Fruit fly (Drosophila melanogaster) whole organism, adult: ENCODE data around the gene COX5BL.
A peak's percentile ranks its signal among the peaks of the same experiment; 100 is the strongest.

Source experiments
- CG11617 ChIP-seq: fragments of 200-800 bp; sonication (Bioruptor generic); optimal IDR thresholded peaks from 2 replicates; lab custom pipeline; 2017; ENCODE audit warnings: mild to moderate bottlenecking, missing biosample characterization, missing genetic modification reagents, missing genetic modification characterization
- CG12768 ChIP-seq: fragments of 200-800 bp; sonication (Bioruptor generic); optimal IDR thresholded peaks from 2 replicates; lab custom pipeline; 2017; ENCODE audit warnings: missing biosample characterization, missing genetic modification characterization, mild to moderate bottlenecking, moderate library complexity, missing genetic modification reagents
- CG14711 ChIP-seq: fragments of 200-800 bp; sonication (Bioruptor generic); optimal IDR thresholded peaks from 2 replicates; lab custom pipeline; 2018; ENCODE audit warnings: missing biosample characterization, mild to moderate bottlenecking, missing genetic modification characterization, moderate library complexity
- CG1620 ChIP-seq: fragments of 200-800 bp; sonication (Bioruptor generic); optimal IDR thresholded peaks from 2 replicates; lab custom pipeline; 2016; ENCODE audit warnings: missing biosample characterization, missing genetic modification characterization
- CG33017 ChIP-seq: fragments of 200-800 bp; sonication (Bioruptor generic); optimal IDR thresholded peaks from 2 replicates; lab custom pipeline; 2018; ENCODE audit warnings: missing biosample characterization, mild to moderate bottlenecking, missing genetic modification characterization, moderate library complexity
- CG5204 ChIP-seq: fragments of 200-800 bp; sonication (Bioruptor generic); optimal IDR thresholded peaks from 2 replicates; lab custom pipeline; 2016; ENCODE audit warnings: missing biosample characterization, missing genetic modification characterization
- CG7045 ChIP-seq: fragments of 200-800 bp; sonication (Bioruptor generic); optimal IDR thresholded peaks from 2 replicates; lab custom pipeline; 2017; ENCODE audit warnings: missing biosample characterization, mild to moderate bottlenecking, missing genetic modification characterization
- CG7101 ChIP-seq: fragments of 200-800 bp; sonication (Bioruptor generic); optimal IDR thresholded peaks from 2 replicates; lab custom pipeline; 2018; ENCODE audit warnings: missing biosample characterization, mild to moderate bottlenecking, missing genetic modification characterization, moderate library complexity
- Clk ChIP-seq: fragments of 200-800 bp; sonication (Bioruptor generic); optimal IDR thresholded peaks from 2 replicates; lab custom pipeline; 2017; ENCODE audit warnings: missing biosample characterization, missing genetic modification characterization
- Crg-1 ChIP-seq: fragments of 200-800 bp; sonication (Bioruptor generic); optimal IDR thresholded peaks from 2 replicates; lab custom pipeline; 2016; ENCODE audit warnings: missing biosample characterization, missing genetic modification characterization
- Hr96 ChIP-seq: fragments of 200-800 bp; sonication (Bioruptor generic); optimal IDR thresholded peaks from 2 replicates; lab custom pipeline; 2016; ENCODE audit warnings: missing biosample characterization, missing genetic modification characterization
- Mnt ChIP-seq: fragments of 200-800 bp; sonication (Bioruptor generic); optimal IDR thresholded peaks from 2 replicates; lab custom pipeline; 2016; ENCODE audit warnings: missing biosample characterization, mild to moderate bottlenecking, missing genetic modification characterization
- bab1 ChIP-seq: fragments of 200-800 bp; sonication (Bioruptor generic); optimal IDR thresholded peaks from 3 replicates; lab custom pipeline; 2019; ENCODE audit warnings: missing biosample characterization, mild to moderate bottlenecking, missing genetic modification characterization, moderate library complexity
- cic ChIP-seq: fragments of 200-800 bp; sonication (Bioruptor generic); optimal IDR thresholded peaks from 2 replicates; lab custom pipeline; 2017; ENCODE audit warnings: missing biosample characterization, mild to moderate bottlenecking, missing genetic modification characterization, moderate library complexity
- cnc ChIP-seq, 2 experiments: fragments of >200 bp; optimal IDR thresholded peaks; 2 replicates each; lab custom pipeline; 2017
- kay ChIP-seq: fragments of 200-800 bp; sonication (Bioruptor generic); peaks from one replicate; lab custom pipeline; 2016; ENCODE audit warnings: missing biosample characterization, missing genetic modification characterization, borderline replicate concordance
- ovo ChIP-seq: fragments of 200-800 bp; sonication (Bioruptor generic); optimal IDR thresholded peaks from 2 replicates; lab custom pipeline; 2016; ENCODE audit warnings: missing biosample characterization, missing genetic modification characterization
- pad ChIP-seq: fragments of 200-800 bp; sonication (Bioruptor generic); optimal IDR thresholded peaks from 3 replicates; lab custom pipeline; 2017; ENCODE audit warnings: missing biosample characterization, missing genetic modification characterization, mild to moderate bottlenecking, moderate library complexity, missing genetic modification reagents
- tj ChIP-seq: fragments of 200-800 bp; sonication (Bioruptor generic); optimal IDR thresholded peaks from 3 replicates; lab custom pipeline; 2017; ENCODE audit warnings: missing biosample characterization, mild to moderate bottlenecking, missing genetic modification characterization, moderate library complexity
- toe ChIP-seq: fragments of 200-800 bp; sonication (Bioruptor generic); optimal IDR thresholded peaks from 2 replicates; lab custom pipeline; 2016; ENCODE audit warnings: missing biosample characterization, missing genetic modification characterization

COX5BL gene

DNA sequence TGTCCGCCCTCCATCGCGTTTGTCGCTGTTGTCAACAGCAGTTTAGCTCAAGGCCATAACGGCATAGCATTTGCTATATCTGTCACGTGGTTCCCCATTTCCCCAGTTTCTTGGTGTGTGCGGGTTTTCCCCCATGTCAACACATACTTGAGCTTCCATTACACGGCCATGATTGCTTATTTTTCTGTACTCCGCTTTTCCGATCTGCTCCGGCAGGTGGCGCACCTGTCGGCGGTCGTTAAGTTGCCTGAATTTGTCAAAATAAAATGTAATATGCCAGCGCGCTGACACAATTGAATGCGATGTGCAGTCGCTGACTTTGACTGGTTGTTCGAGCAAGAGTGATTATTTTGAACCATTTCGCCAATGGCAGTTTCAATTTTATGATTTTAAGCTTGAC, 25.1 kb downstream of the COX5BL start:
- TF ChIP-seq CG33017 (tag; lab: Kevin White, UChicago) (no peak), Crg-1 (no peak), CG7045 (no peak), pad (GFP tag; lab: Kevin White, UChicago) (no peak), CG7101 (no peak), ovo (GFP tag; lab: Kevin White, UChicago) (no peak), kay (no peak), CG11617 (GFP tag; lab: Kevin White, UChicago) (no peak), CG5204 (no peak), cic (GFP tag; lab: Kevin White, UChicago) (no peak), cnc (optimal IDR thresholded peaks at IDR 0.05; lab: Kevin White, UChicago) (no peak), CG12768 (GFP tag; lab: Kevin White, UChicago) (no peak)

DNA sequence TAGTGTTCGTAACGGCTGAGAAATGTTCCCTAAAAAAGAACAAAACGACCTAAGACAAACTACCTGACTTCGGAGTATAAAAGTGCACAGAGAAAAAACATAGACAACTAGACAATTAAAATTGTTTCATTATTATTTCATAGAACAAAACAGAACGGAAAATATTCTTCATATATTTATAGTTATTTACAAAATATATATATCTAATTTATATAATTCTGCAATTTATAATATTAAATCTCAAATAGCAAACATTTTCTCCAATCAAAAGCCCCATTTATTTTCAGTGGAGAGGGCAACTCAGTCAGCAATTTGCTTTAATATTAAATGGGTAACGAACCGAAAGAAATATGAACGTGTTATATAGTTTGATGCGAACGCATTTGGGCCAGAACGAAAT, 35.8 kb downstream of the COX5BL start:
- TF ChIP-seq ovo (GFP tag; lab: Kevin White, UChicago) (no peak), Mnt (GFP tag; lab: Kevin White, UChicago) (no peak), Crg-1 (no peak), toe (GFP tag; lab: Kevin White, UChicago) (no peak)

DNA sequence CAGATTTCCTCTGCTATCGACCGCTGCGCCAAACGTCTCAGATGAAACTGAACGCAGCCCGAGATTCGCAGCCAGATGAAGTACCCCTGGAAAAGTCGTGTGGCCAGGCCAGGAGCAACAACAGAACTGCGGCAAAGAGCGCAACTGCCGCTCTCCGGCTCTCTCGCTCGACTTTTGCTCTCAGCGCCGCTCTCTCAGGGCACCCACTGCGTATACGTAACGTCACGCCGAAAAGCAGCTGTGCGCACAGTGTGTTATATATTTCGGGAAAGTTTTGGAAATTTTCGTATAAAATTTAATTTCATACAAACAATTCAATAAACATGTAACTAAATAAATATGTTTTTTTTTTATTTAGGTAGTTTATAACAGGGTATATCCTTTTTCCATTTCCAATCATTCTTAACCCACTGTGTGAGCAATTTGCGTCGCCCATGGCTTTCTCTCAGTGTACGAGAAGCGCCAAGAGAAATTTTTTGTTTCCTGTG, 41.8 kb downstream of the COX5BL start, which contains the start of gene Dpp10:
TSS of gene Dpp10 (minus strand) at position 51 of the 488 bp plus-strand sequence.
- TF ChIP-seq CG1620, result peak; percentile 18
- TF ChIP-seq CG12768 (GFP tag; lab: Kevin White, UChicago), result peak; percentile 93
- TF ChIP-seq bab1 (GFP tag; lab: Kevin White, UChicago), result no peak
- TF ChIP-seq kay, result peak; percentile 75
- peak; percentile 90 for TF ChIP-seq CG5204
- peak; percentile 70 for TF ChIP-seq CG11617 (GFP tag; lab: Kevin White, UChicago)
- peak; percentile 77 for TF ChIP-seq Hr96
- no peak for TF ChIP-seq cnc (optimal IDR thresholded peaks at IDR 0.05; lab: Kevin White, UChicago)
- peak; percentile 82 for TF ChIP-seq CG7101
- TF ChIP-seq ovo (GFP tag; lab: Kevin White, UChicago), result no peak
- peak; percentile 40 for TF ChIP-seq tj
- peak; percentile 5 for TF ChIP-seq Crg-1
- TF ChIP-seq pad (GFP tag; lab: Kevin White, UChicago), result peak; percentile 54
- peak; percentile 92 for TF ChIP-seq CG7045
- peak; percentile 90 for TF ChIP-seq CG33017 (tag; lab: Kevin White, UChicago)
- TF ChIP-seq Mnt (GFP tag; lab: Kevin White, UChicago), result peak; percentile 54
- peak; percentile 87 for TF ChIP-seq toe (GFP tag; lab: Kevin White, UChicago)
- TF ChIP-seq Clk, result peak; percentile 84
- TF ChIP-seq CG14711 (tag; lab: Kevin White, UChicago), result peak; percentile 63
- TF ChIP-seq cic (GFP tag; lab: Kevin White, UChicago), result peak; percentile 47
